Worm (Caenorhabditis elegans) whole organism, L1 larva: ENCODE measurements around the gene rpb-8.

ENCODE experiments used
- blmp-1 ChIP-seq: fragments of 150-350 bp; optimal IDR thresholded peaks from 2 replicates; lab custom pipeline; 2014; ENCODE audit warnings: missing biosample characterization, missing genetic modification characterization
- dpl-1 ChIP-seq, 3 experiments: fragments of 150-350 bp in 2 of 3; sonication (generic microtip) in 1 of 3; optimal IDR thresholded peaks; 2 replicates each; lab custom pipeline; 2014 to 2017; ENCODE audit warnings: missing biosample characterization in 3 of 3, missing genetic modification characterization in 3 of 3, missing genetic modification reagents in 3 of 3
- elt-3 ChIP-seq, 6 experiments: fragments of 150-350 bp in 1 of 6; sonication (generic microtip); optimal IDR thresholded peaks; 2 replicates each; lab custom pipeline; 2017 to 2018; ENCODE audit warnings: missing biosample characterization in 6 of 6, missing genetic modification characterization in 6 of 6, inconsistent platforms in 1 of 6
- fkh-10 ChIP-seq: sonication (generic microtip); optimal IDR thresholded peaks from 2 replicates; lab custom pipeline; 2017; ENCODE audit warnings: missing biosample characterization, missing genetic modification reagents, missing genetic modification characterization
- fkh-4 ChIP-seq: sonication (generic microtip); optimal IDR thresholded peaks from 2 replicates; lab custom pipeline; 2016; ENCODE audit warnings: missing compliant biosample characterization, missing genetic modification characterization, borderline replicate concordance
- hlh-17 ChIP-seq: fragments of 200-800 bp; sonication (Bioruptor generic); optimal IDR thresholded peaks from 2 replicates; lab custom pipeline; 2018; ENCODE audit warnings: missing genetic modification characterization, mild to moderate bottlenecking, missing compliant biosample characterization, moderate library complexity, borderline replicate concordance
- nhr-12 ChIP-seq: sonication (generic microtip); optimal IDR thresholded peaks from 2 replicates; lab custom pipeline; 2017; ENCODE audit warnings: missing biosample characterization, missing genetic modification characterization
- nhr-47 ChIP-seq: sonication (generic microtip); optimal IDR thresholded peaks from 2 replicates; lab custom pipeline; 2016; ENCODE audit warnings: mild to moderate bottlenecking, missing genetic modification characterization, moderate library complexity, missing compliant biosample characterization
- pqm-1 ChIP-seq: sonication (generic microtip); optimal IDR thresholded peaks from 3 replicates; lab custom pipeline; 2017; ENCODE audit warnings: missing biosample characterization, missing genetic modification characterization
- rnt-1 ChIP-seq: sonication (generic microtip); optimal IDR thresholded peaks from 2 replicates; lab custom pipeline; 2016; ENCODE audit warnings: mild to moderate bottlenecking, missing genetic modification characterization, moderate library complexity, missing compliant biosample characterization
- snu-23 ChIP-seq: sonication (generic microtip); optimal IDR thresholded peaks from 2 replicates; lab custom pipeline; 2016; ENCODE audit warnings: missing genetic modification characterization, missing compliant biosample characterization
- zag-1 ChIP-seq: fragments of 150-350 bp; optimal IDR thresholded peaks from 2 replicates; lab custom pipeline; 2014; ENCODE audit warnings: missing biosample characterization, missing genetic modification characterization
- ztf-4 ChIP-seq: fragments of 150-350 bp; optimal IDR thresholded peaks from 2 replicates; lab custom pipeline; 2014; ENCODE audit warnings: missing biosample characterization, missing genetic modification characterization

DNA sequence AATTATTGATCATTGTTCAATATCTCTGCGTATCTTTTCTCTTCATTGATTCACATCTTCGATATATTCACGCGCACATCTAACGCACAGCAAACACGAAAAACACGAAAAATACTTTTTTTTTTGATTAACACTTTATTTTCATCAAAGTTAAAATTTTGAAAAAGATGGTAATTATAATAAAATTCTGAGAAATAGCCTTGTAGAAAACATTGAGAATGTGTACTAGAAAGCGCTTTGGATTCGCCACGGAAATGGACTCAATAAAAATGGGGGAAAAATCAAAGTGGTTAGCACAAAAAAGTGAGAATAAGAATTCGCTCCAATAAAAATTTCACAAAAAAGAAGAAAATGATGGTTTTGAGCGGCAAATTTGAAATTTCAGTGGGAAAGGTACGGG lies 24.3 kb downstream of the rpb-8 start, which contains the start of gene F26F4.6:
- no peak for TF ChIP-seq hlh-17 (GFP tag; lab: Kevin White, UChicago)
- TF ChIP-seq nhr-12: no peak
- TF ChIP-seq fkh-10 (GFP tag; lab: Kevin White, UChicago): no peak
- no peak for TF ChIP-seq zag-1 (tag; lab: Kevin White, UChicago)
- TF ChIP-seq ztf-4 (tag; lab: Kevin White, UChicago): no peak
- no peak for TF ChIP-seq blmp-1 (tag; lab: Kevin White, UChicago)
- TF ChIP-seq elt-3 (tag; optimal IDR thresholded peaks at IDR 0.05; lab: Kevin White, UChicago): no peak
- TF ChIP-seq snu-23 (GFP tag; lab: Kevin White, UChicago): no peak
- no peak for TF ChIP-seq nhr-47 (tag; lab: Kevin White, UChicago)
- no peak for TF ChIP-seq dpl-1 (GFP tag; optimal IDR thresholded peaks at IDR 0.05; lab: Kevin White, UChicago)
- TF ChIP-seq pqm-1 (tag; lab: Kevin White, UChicago): no peak
- TF ChIP-seq rnt-1 (tag; lab: Kevin White, UChicago): no peak
- TF ChIP-seq fkh-4 (tag; lab: Kevin White, UChicago): no peak
